Worm (Caenorhabditis elegans): ENCODE results near the gene C39B10.4.

Gene C39B10.4

ce11 chrX:10444705-10445104, at the start of gene C39B10.4:
Gene C39B10.4, plus strand, starts transcription at chrX:10445005.
- TF ChIP-seq peb-1 (tag; optimal IDR thresholded peaks at IDR 0.05) = no peak
- no peak for TF ChIP-seq mab-5 (tag; optimal IDR thresholded peaks at IDR 0.05)
- no peak for TF ChIP-seq nhr-23 (tag; optimal IDR thresholded peaks at IDR 0.05)
- TF ChIP-seq elt-1 (tag; optimal IDR thresholded peaks at IDR 0.05) = no peak
- TF ChIP-seq sma-9 (GFP tag; optimal IDR thresholded peaks at IDR 0.05) = no peak
- TF ChIP-seq sma-9 (tag; optimal IDR thresholded peaks at IDR 0.05) = no peak
- TF ChIP-seq egl-27 (tag; optimal IDR thresholded peaks at IDR 0.05) = no peak
- no peak for TF ChIP-seq elt-3 (tag; optimal IDR thresholded peaks at IDR 0.05)
- no peak for TF ChIP-seq ceh-82 (tag; optimal IDR thresholded peaks at IDR 0.05)
- no peak for TF ChIP-seq snpc-4 (tag; optimal IDR thresholded peaks at IDR 0.05)
- no peak for TF ChIP-seq lin-39 (tag; optimal IDR thresholded peaks at IDR 0.05)
- no peak for TF ChIP-seq Y55F3AM.14 (GFP tag; optimal IDR thresholded peaks at IDR 0.05)
- TF ChIP-seq gmeb-1 (tag; optimal IDR thresholded peaks at IDR 0.05) = no peak
- TF ChIP-seq nhr-77 (tag; optimal IDR thresholded peaks at IDR 0.05) = no peak
- no peak for TF ChIP-seq fos-1 (tag; optimal IDR thresholded peaks at IDR 0.05)
- no peak for TF ChIP-seq mdl-1 (tag; optimal IDR thresholded peaks at IDR 0.05)
- TF ChIP-seq ama-1 (optimal IDR thresholded peaks at IDR 0.05) = no peak
- TF ChIP-seq lin-13 (GFP tag; optimal IDR thresholded peaks at IDR 0.05) = no peak
- TF ChIP-seq unc-55 (GFP tag; optimal IDR thresholded peaks at IDR 0.05) = no peak

ce11 chrX:10395177-10395576, 49.6 kb upstream of the C39B10.4 start:
- TF ChIP-seq fos-1 (tag; optimal IDR thresholded peaks at IDR 0.05) = peak; percentile 42
- no peak for TF ChIP-seq egl-27 (tag; optimal IDR thresholded peaks at IDR 0.05)
- peak; percentile 46 for TF ChIP-seq sma-9 (GFP tag; optimal IDR thresholded peaks at IDR 0.05)
- no peak for TF ChIP-seq sma-9 (tag; optimal IDR thresholded peaks at IDR 0.05)
- TF ChIP-seq crh-2 (tag; optimal IDR thresholded peaks at IDR 0.05) = peak; percentile 30
- no peak for TF ChIP-seq elt-3 (tag; optimal IDR thresholded peaks at IDR 0.05)

ce11 chrX:10395668-10396067, 49.1 kb upstream of the C39B10.4 start:
- TF ChIP-seq nhr-6 (tag; optimal IDR thresholded peaks at IDR 0.05) (no peak), peb-1 (tag; optimal IDR thresholded peaks at IDR 0.05) (peak; percentile 47), sem-4 (tag; optimal IDR thresholded peaks at IDR 0.05) (no peak), F13H6.1 (tag; optimal IDR thresholded peaks at IDR 0.05) (peak; percentile 6), sma-9 (GFP tag; optimal IDR thresholded peaks at IDR 0.05) (peak; percentile 10), sma-9 (tag; optimal IDR thresholded peaks at IDR 0.05) (no peak), mbf-1 (tag; optimal IDR thresholded peaks at IDR 0.05) (no peak), nhr-129 (tag; optimal IDR thresholded peaks at IDR 0.05) (peak; percentile 36), gmeb-1 (tag; optimal IDR thresholded peaks at IDR 0.05) (peak; percentile 1)

- TF ChIP-seq mab-5 (tag; optimal IDR thresholded peaks at IDR 0.05) (peak; percentile 25), mdl-1 (tag; optimal IDR thresholded peaks at IDR 0.05) (no peak), ztf-1 (GFP tag; conservative IDR thresholded peaks at IDR 0.05) (no peak)
Measured at ce11 chrX:10396509-10397292, 48.1 kb upstream of the C39B10.4 start, which contains the start of gene pkn-1. Gene pkn-1, plus strand, starts transcription at chrX:10397242.

- TF ChIP-seq nhr-23 (tag; optimal IDR thresholded peaks at IDR 0.05) (no peak), ztf-4 (tag; optimal IDR thresholded peaks at IDR 0.05) (no peak), nhr-12 (tag; optimal IDR thresholded peaks at IDR 0.05) (no peak), alr-1 (tag; optimal IDR thresholded peaks at IDR 0.05) (no peak), R02D3.7 (tag; optimal IDR thresholded peaks at IDR 0.05) (no peak), mab-5 (tag; optimal IDR thresholded peaks at IDR 0.05) (no peak), lin-13 (GFP tag; optimal IDR thresholded peaks at IDR 0.05) (no peak), sma-9 (GFP tag; optimal IDR thresholded peaks at IDR 0.05) (no peak), sma-9 (tag; optimal IDR thresholded peaks at IDR 0.05) (no peak), nhr-10 (tag; optimal IDR thresholded peaks at IDR 0.05) (no peak), blmp-1 (tag; optimal IDR thresholded peaks at IDR 0.05; ENCODE audit: insufficient read depth) (no peak), nhr-77 (tag; optimal IDR thresholded peaks at IDR 0.05) (no peak), ztf-11 (tag; optimal IDR thresholded peaks at IDR 0.05) (no peak), egl-27 (tag; optimal IDR thresholded peaks at IDR 0.05) (no peak), elt-3 (tag; optimal IDR thresholded peaks at IDR 0.05) (no peak), sem-4 (tag; optimal IDR thresholded peaks at IDR 0.05) (no peak), lin-11 (tag; optimal IDR thresholded peaks at IDR 0.05) (no peak), Y55F3AM.14 (GFP tag; optimal IDR thresholded peaks at IDR 0.05) (no peak)
Measured at ce11 chrX:10401118-10401517, 43.7 kb upstream of the C39B10.4 start.
